Worm (Caenorhabditis elegans) whole organism, late embryonic: Measurements from ENCODE around the gene C54D10.5.

Source experiments
- C38D4.7 ChIP-seq: fragments of 200-800 bp; sonication (Bioruptor generic); optimal IDR thresholded peaks from 2 replicates; lab custom pipeline; 2018; ENCODE audit warnings: mild to moderate bottlenecking, missing genetic modification characterization, moderate library complexity, missing compliant biosample characterization
- F13H6.1 ChIP-seq: sonication (generic microtip); optimal IDR thresholded peaks from 2 replicates; lab custom pipeline; 2016; ENCODE audit warnings: missing genetic modification characterization, missing compliant biosample characterization
- K09A11.1 ChIP-seq: sonication (generic microtip); optimal IDR thresholded peaks from 2 replicates; lab custom pipeline; 2017; ENCODE audit warnings: antibody characterized with exemption, mild to moderate bottlenecking, missing genetic modification characterization, missing compliant biosample characterization; ENCODE audit not compliant: insufficient read depth
- T23F11.4 ChIP-seq: fragments of 200-800 bp; sonication (Bioruptor generic); optimal IDR thresholded peaks from 2 replicates; lab custom pipeline; 2018; ENCODE audit warnings: mild to moderate bottlenecking, missing genetic modification characterization, missing compliant biosample characterization
- ahr-1 ChIP-seq: sonication (generic microtip); optimal IDR thresholded peaks from 2 replicates; lab custom pipeline; 2016; ENCODE audit warnings: missing genetic modification characterization, missing compliant biosample characterization
- ama-1 ChIP-seq: fragments of 150-350 bp; optimal IDR thresholded peaks from 2 replicates; lab custom pipeline; 2014
- ceh-14 ChIP-seq: sonication (generic microtip); optimal IDR thresholded peaks from 2 replicates; lab custom pipeline; 2016; ENCODE audit warnings: missing genotype, missing genetic modification characterization, missing compliant biosample characterization
- ceh-18 ChIP-seq: sonication (generic microtip); optimal IDR thresholded peaks from 2 replicates; lab custom pipeline; 2016; ENCODE audit warnings: missing genetic modification characterization, missing compliant biosample characterization
- ceh-30 ChIP-seq: fragments of 150-350 bp; optimal IDR thresholded peaks from 2 replicates; lab custom pipeline; 2014; ENCODE audit warnings: missing biosample characterization, missing genetic modification characterization
- ceh-31 ChIP-seq: sonication (generic microtip); optimal IDR thresholded peaks from 2 replicates; lab custom pipeline; 2016; ENCODE audit warnings: missing genetic modification characterization, missing compliant biosample characterization
- ceh-34 ChIP-seq: sonication (generic microtip); optimal IDR thresholded peaks from 2 replicates; lab custom pipeline; 2016; ENCODE audit warnings: mild to moderate bottlenecking, missing genetic modification characterization, missing compliant biosample characterization
- ceh-48 ChIP-seq: sonication (generic microtip); optimal IDR thresholded peaks from 2 replicates; lab custom pipeline; 2016; ENCODE audit warnings: missing genetic modification characterization, inconsistent platforms, missing compliant biosample characterization
- che-1 ChIP-seq: sonication (generic microtip); optimal IDR thresholded peaks from 2 replicates; lab custom pipeline; 2016; ENCODE audit warnings: mild to moderate bottlenecking, missing genetic modification characterization, missing compliant biosample characterization
- ets-4 ChIP-seq: sonication (generic microtip); optimal IDR thresholded peaks from 2 replicates; lab custom pipeline; 2016; ENCODE audit warnings: missing genetic modification characterization, missing compliant biosample characterization
- fax-1 ChIP-seq: sonication (generic microtip); optimal IDR thresholded peaks from 2 replicates; lab custom pipeline; 2016; ENCODE audit warnings: missing genotype, missing genetic modification characterization, missing compliant biosample characterization
- fkh-10 ChIP-seq: fragments of 150-350 bp; optimal IDR thresholded peaks from 2 replicates; lab custom pipeline; 2014; ENCODE audit warnings: missing biosample characterization, missing genetic modification reagents, missing genetic modification characterization
- hlh-30 ChIP-seq: sonication (generic microtip); optimal IDR thresholded peaks from 2 replicates; lab custom pipeline; 2017; ENCODE audit warnings: antibody characterized with exemption, missing genetic modification characterization, missing compliant biosample characterization; ENCODE audit not compliant: insufficient read depth
- hlh-6 ChIP-seq: sonication (generic microtip); optimal IDR thresholded peaks from 2 replicates; lab custom pipeline; 2016; ENCODE audit warnings: missing genotype, missing genetic modification characterization, missing compliant biosample characterization
- hlh-8 ChIP-seq: sonication (generic microtip); optimal IDR thresholded peaks from 2 replicates; lab custom pipeline; 2016; ENCODE audit warnings: missing genotype, missing genetic modification characterization, missing compliant biosample characterization
- lim-6 ChIP-seq: sonication (generic microtip); optimal IDR thresholded peaks from 2 replicates; lab custom pipeline; 2016; ENCODE audit warnings: missing genetic modification characterization, missing compliant biosample characterization
- lin-11 ChIP-seq: fragments of 200-800 bp; sonication (Bioruptor generic); optimal IDR thresholded peaks from 2 replicates; lab custom pipeline; 2018; ENCODE audit warnings: mild to moderate bottlenecking, missing genetic modification characterization, missing compliant biosample characterization
- madf-2 ChIP-seq: sonication (generic microtip); optimal IDR thresholded peaks from 2 replicates; lab custom pipeline; 2017; ENCODE audit warnings: missing genetic modification characterization, missing compliant biosample characterization
- nfya-1 ChIP-seq: sonication (generic microtip); optimal IDR thresholded peaks from 2 replicates; lab custom pipeline; 2017; ENCODE audit warnings: missing genetic modification characterization, mild to moderate bottlenecking, missing compliant biosample characterization, antibody characterized with exemption, moderate library complexity
- nhr-11 ChIP-seq: fragments of 150-350 bp; optimal IDR thresholded peaks from 2 replicates; lab custom pipeline; 2014; ENCODE audit warnings: missing biosample characterization, missing genetic modification characterization
- npax-4 ChIP-seq: sonication (generic microtip); optimal IDR thresholded peaks from 2 replicates; lab custom pipeline; 2016; ENCODE audit warnings: missing genetic modification characterization, missing compliant biosample characterization
- pag-3 ChIP-seq: sonication (generic microtip); optimal IDR thresholded peaks from 2 replicates; lab custom pipeline; 2016; ENCODE audit warnings: missing compliant biosample characterization, missing genetic modification characterization, borderline replicate concordance
- pax-1 ChIP-seq: fragments of 150-350 bp; optimal IDR thresholded peaks from 2 replicates; lab custom pipeline; 2014; ENCODE audit warnings: missing biosample characterization, missing genetic modification characterization
- pha-2 ChIP-seq: sonication (generic microtip); optimal IDR thresholded peaks from 2 replicates; lab custom pipeline; 2017; ENCODE audit warnings: mild to moderate bottlenecking, missing genetic modification characterization, missing compliant biosample characterization
- pha-4 ChIP-seq: fragments of 150-350 bp; optimal IDR thresholded peaks from 2 replicates; lab custom pipeline; 2018; ENCODE audit warnings: missing biosample characterization, missing genetic modification reagents, missing genetic modification characterization
- pqm-1 ChIP-seq: sonication (generic microtip); optimal IDR thresholded peaks from 2 replicates; lab custom pipeline; 2016; ENCODE audit warnings: missing genetic modification characterization, missing compliant biosample characterization
- ref-2 ChIP-seq: sonication (generic microtip); optimal IDR thresholded peaks from 2 replicates; lab custom pipeline; 2016; ENCODE audit warnings: missing genetic modification characterization, missing compliant biosample characterization
- rnt-1 ChIP-seq: sonication (generic microtip); optimal IDR thresholded peaks from 2 replicates; lab custom pipeline; 2016; ENCODE audit warnings: missing genetic modification characterization, missing compliant biosample characterization
- sdc-2 ChIP-seq: sonication (generic microtip); optimal IDR thresholded peaks from 2 replicates; lab custom pipeline; 2016; ENCODE audit warnings: missing genotype, missing genetic modification characterization, missing compliant biosample characterization
- sox-2 ChIP-seq: fragments of 200-800 bp; sonication (Bioruptor generic); IDR thresholded peaks from 2 replicates; pipeline ENCODE4 v1.3.6; 2022; ENCODE audit warnings: missing genetic modification reagents, missing genetic modification characterization, missing compliant biosample characterization
- sox-4 ChIP-seq: sonication (generic microtip); optimal IDR thresholded peaks from 2 replicates; lab custom pipeline; 2017; ENCODE audit warnings: mild to moderate bottlenecking, missing genetic modification characterization, inconsistent platforms, missing compliant biosample characterization
- syd-9 ChIP-seq: sonication (generic microtip); optimal IDR thresholded peaks from 2 replicates; lab custom pipeline; 2016; ENCODE audit warnings: mild to moderate bottlenecking, missing genetic modification characterization, moderate library complexity, missing compliant biosample characterization
- tbx-2 ChIP-seq: sonication (generic microtip); optimal IDR thresholded peaks from 2 replicates; lab custom pipeline; 2016; ENCODE audit warnings: missing genetic modification characterization, missing compliant biosample characterization
- tbx-7 ChIP-seq: sonication (generic microtip); optimal IDR thresholded peaks from 2 replicates; lab custom pipeline; 2016; ENCODE audit warnings: missing genotype, missing genetic modification characterization, missing compliant biosample characterization
- unc-3 ChIP-seq, 2 experiments: fragments of 200-800 bp in 1 of 2; sonication (Bioruptor generic) in 1 of 2; sonication (generic microtip) in 1 of 2; conservative IDR thresholded peaks in 1 of 2; optimal IDR thresholded peaks in 1 of 2; 2 replicates each; pipeline versions ENCODE4 v1.3.6 to Lab custom; 2016 to 2022; ENCODE audit warnings: missing compliant biosample characterization in 2 of 2, missing genetic modification characterization in 2 of 2, missing genetic modification reagents in 1 of 2
- unc-42 ChIP-seq: sonication (generic microtip); optimal IDR thresholded peaks from 2 replicates; lab custom pipeline; 2016; ENCODE audit warnings: missing genotype, missing genetic modification characterization, missing compliant biosample characterization
- unc-55 ChIP-seq: sonication (generic microtip); optimal IDR thresholded peaks from 2 replicates; lab custom pipeline; 2017; ENCODE audit warnings: missing biosample characterization, missing genetic modification reagents, missing genetic modification characterization
- zip-5 ChIP-seq: sonication (generic microtip); optimal IDR thresholded peaks from 2 replicates; lab custom pipeline; 2016; ENCODE audit warnings: missing genetic modification characterization, missing compliant biosample characterization

C54D10.5 gene

DNA sequence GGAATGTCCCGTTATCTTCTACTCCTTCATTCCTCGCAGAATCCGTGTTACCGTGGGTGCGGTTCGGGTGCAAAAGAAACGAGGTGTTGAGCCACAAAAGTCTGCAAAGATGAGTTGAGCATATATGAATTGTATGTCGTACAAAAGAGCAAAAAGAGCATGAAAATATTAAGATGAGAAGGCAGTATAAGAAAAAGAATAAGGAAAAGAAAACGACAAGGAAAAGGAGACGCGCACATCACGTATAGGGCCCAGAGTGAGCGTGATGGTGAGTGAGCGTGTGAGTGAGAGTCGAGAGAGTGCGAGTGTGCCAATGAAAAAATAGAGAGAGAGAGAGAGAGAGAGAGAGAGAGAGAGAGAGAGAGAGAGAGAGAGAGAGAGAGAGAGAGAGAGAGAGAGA lies 33.8 kb downstream of the C54D10.5 start, which contains the start of gene egl-10:
TSS of gene egl-10 (minus strand) at position 101 of the 400 bp plus-strand sequence.
- TF ChIP-seq syd-9 (tag; lab: Kevin White, UChicago) = no peak
- no peak for TF ChIP-seq fax-1 (tag; lab: Kevin White, UChicago)
- no peak for TF ChIP-seq ets-4 (tag; lab: Kevin White, UChicago)
- TF ChIP-seq pax-1 (tag; lab: Kevin White, UChicago) = no peak
- no peak for TF ChIP-seq lin-11 (tag; lab: Kevin White, UChicago)
- TF ChIP-seq che-1 (tag; lab: Kevin White, UChicago) = no peak

DNA sequence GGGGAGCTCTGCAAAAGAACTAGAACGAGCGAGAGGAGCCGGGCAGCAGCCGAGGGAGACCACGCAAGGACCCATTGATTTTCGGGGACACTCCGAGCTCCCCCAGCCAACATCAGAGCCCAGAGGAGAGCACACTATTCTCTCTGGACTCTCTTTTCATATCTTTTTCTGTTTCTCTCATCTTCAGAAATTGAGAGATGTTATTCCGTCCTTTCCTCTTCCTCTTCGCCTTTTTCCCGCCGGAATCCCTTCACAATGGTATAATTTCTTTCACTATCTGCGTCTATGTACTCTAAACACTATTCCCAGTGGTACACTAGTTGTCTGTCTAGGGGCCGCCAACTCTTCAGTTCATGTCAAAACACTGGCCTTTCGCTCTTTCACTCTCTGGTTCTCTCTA lies 36.3 kb downstream of the C54D10.5 start:
- peak; percentile 43 for TF ChIP-seq F13H6.1
- TF ChIP-seq syd-9 (tag; lab: Kevin White, UChicago) = peak; percentile 74
- peak; percentile 67 for TF ChIP-seq ref-2 (tag; lab: Kevin White, UChicago)
- TF ChIP-seq unc-42 (tag; lab: Kevin White, UChicago) = peak; percentile 92
- TF ChIP-seq pha-4 = no peak
- no peak for TF ChIP-seq lim-6 (tag; lab: Kevin White, UChicago)
- peak; percentile 88 for TF ChIP-seq ceh-31 (tag; lab: Kevin White, UChicago)
- no peak for TF ChIP-seq T23F11.4 (GFP tag; lab: Kevin White, UChicago)
- TF ChIP-seq fkh-10 (GFP tag; lab: Kevin White, UChicago) = peak; percentile 3
- peak; percentile 37 for TF ChIP-seq pag-3 (tag; lab: Kevin White, UChicago)
- no peak for TF ChIP-seq sox-4 (tag; lab: Kevin White, UChicago)
- no peak for TF ChIP-seq ama-1 (lab: Kevin White, UChicago)
- no peak for TF ChIP-seq npax-4 (tag; lab: Kevin White, UChicago)
- TF ChIP-seq nfya-1 (tag; lab: Kevin White, UChicago) = peak; percentile 75
- TF ChIP-seq ceh-48 (tag; lab: Kevin White, UChicago) = peak; percentile 92
- TF ChIP-seq tbx-7 = no peak
- TF ChIP-seq fax-1 (tag; lab: Kevin White, UChicago) = peak; percentile 23
- no peak for TF ChIP-seq hlh-8 (tag; lab: Kevin White, UChicago)
- peak; percentile 44 for TF ChIP-seq madf-2 (tag; lab: Kevin White, UChicago)
- no peak for TF ChIP-seq C38D4.7
- no peak for TF ChIP-seq zip-5 (tag; lab: Kevin White, UChicago)
- peak; percentile 38; the same call in 1 of the 2 replicates for TF ChIP-seq sox-2
- peak; percentile 90 for TF ChIP-seq unc-55 (GFP tag; lab: Kevin White, UChicago)
- TF ChIP-seq rnt-1 = peak; percentile 65
- TF ChIP-seq ceh-34 (tag; lab: Kevin White, UChicago) = peak; percentile 79
- peak; percentile 13 for TF ChIP-seq K09A11.1
- peak; percentile 83 for TF ChIP-seq tbx-2 (tag; lab: Kevin White, UChicago)
- TF ChIP-seq unc-3 (GFP tag; conservative IDR thresholded peaks at IDR 0.05; lab: Robert Waterston, UW) = no peak
- TF ChIP-seq unc-3 (tag; optimal IDR thresholded peaks at IDR 0.05; lab: Kevin White, UChicago) = peak; percentile 81
- TF ChIP-seq che-1 (tag; lab: Kevin White, UChicago) = no peak
- peak; percentile 29 for TF ChIP-seq ceh-30 (tag; lab: Kevin White, UChicago)
- peak; percentile 88 for TF ChIP-seq ceh-14 (tag; lab: Kevin White, UChicago)
- peak; percentile 91 for TF ChIP-seq ceh-18 (tag; lab: Kevin White, UChicago)
- TF ChIP-seq pha-2 (tag; lab: Kevin White, UChicago) = no peak

- TF ChIP-seq ahr-1 (tag; lab: Kevin White, UChicago) (no peak), che-1 (tag; lab: Kevin White, UChicago) (no peak), hlh-30 (no peak), hlh-6 (tag; lab: Kevin White, UChicago) (no peak), sdc-2 (tag; lab: Kevin White, UChicago) (no peak), T23F11.4 (GFP tag; lab: Kevin White, UChicago) (no peak), nhr-11 (tag; lab: Kevin White, UChicago) (no peak), ama-1 (lab: Kevin White, UChicago) (no peak), pqm-1 (tag; lab: Kevin White, UChicago) (no peak), ceh-18 (tag; lab: Kevin White, UChicago) (no peak), pha-2 (tag; lab: Kevin White, UChicago) (no peak)
- TF ChIP-seq, all 69 proteins: peak for 0
These were observed 37.5 kb downstream of the C54D10.5 start for ce11 chrV:12466653-12467052.
